Worm (Caenorhabditis elegans) whole organism, midembryonic: ENCODE measurements around the gene clec-250.

Source experiments
- cog-1 ChIP-seq: sonication (generic microtip); optimal IDR thresholded peaks from 2 replicates; lab custom pipeline; 2016; ENCODE audit warnings: missing genetic modification characterization, missing compliant biosample characterization
- flt-1 ChIP-seq: fragments of 200-800 bp; sonication (Bioruptor generic); IDR thresholded peaks from 2 replicates; pipeline ENCODE4 v1.3.6; 2022; ENCODE audit warnings: missing genetic modification characterization, missing compliant biosample characterization
- med-1 ChIP-seq: sonication (generic microtip); optimal IDR thresholded peaks from 2 replicates; lab custom pipeline; 2017; ENCODE audit warnings: missing genetic modification characterization, mild to moderate bottlenecking, missing compliant biosample characterization, antibody characterized with exemption, missing genetic modification reagents; ENCODE audit not compliant: insufficient read depth
- ref-1 ChIP-seq: fragments of 200-800 bp; sonication (Bioruptor generic); conservative IDR thresholded peaks from 2 replicates; pipeline ENCODE4 v1.3.6; 2022; ENCODE audit warnings: missing genetic modification reagents, missing genetic modification characterization, missing compliant biosample characterization
- tab-1 ChIP-seq: fragments of 200-800 bp; sonication (Bioruptor generic); IDR thresholded peaks from 2 replicates; pipeline ENCODE4 v1.3.6; 2022; ENCODE audit warnings: missing genetic modification characterization, missing compliant biosample characterization

- no peak for TF ChIP-seq tab-1 (GFP tag; lab: Robert Waterston, UW)
- no peak for TF ChIP-seq ref-1 (GFP tag; lab: Robert Waterston, UW)
- no peak for TF ChIP-seq flt-1 (GFP tag; lab: Robert Waterston, UW)
- TF ChIP-seq cog-1: no peak
- no peak for TF ChIP-seq med-1
Measured at ce11 chrV:18708015-18708414, 34.0 kb downstream of the clec-250 start.
